Fruit fly (Drosophila melanogaster) whole organism, embryonic: ENCODE results near the gene Dyrk3.
A peak's percentile ranks its signal among the peaks of the same experiment; 100 is the strongest.

Experiments used
- CG10147 ChIP-seq: fragments of 200-800 bp; sonication (Bioruptor generic); optimal IDR thresholded peaks from 2 replicates; lab custom pipeline; 2019; ENCODE audit warnings: missing biosample characterization, mild to moderate bottlenecking, missing genetic modification characterization, moderate library complexity
- CG10565 ChIP-seq: fragments of 200-800 bp; sonication (Bioruptor generic); optimal IDR thresholded peaks from 3 replicates; lab custom pipeline; 2016; ENCODE audit warnings: missing biosample characterization, mild to moderate bottlenecking, missing genetic modification characterization
- CG10959 ChIP-seq: fragments of 200-800 bp; sonication (Bioruptor generic); IDR thresholded peaks from 2 replicates; pipeline ENCODE4 v1.3.6; 2022; ENCODE audit warnings: missing biosample characterization, missing genetic modification characterization
- CG11723 ChIP-seq: fragments of 200-800 bp; sonication (Bioruptor generic); optimal IDR thresholded peaks from 2 replicates; lab custom pipeline; 2017; ENCODE audit warnings: missing biosample characterization, mild to moderate bottlenecking, missing genetic modification characterization
- CG12659 ChIP-seq: fragments of 200-800 bp; sonication (Bioruptor generic); optimal IDR thresholded peaks from 3 replicates; lab custom pipeline; 2017; ENCODE audit warnings: mild to moderate bottlenecking, missing biosample characterization, missing genetic modification reagents, missing genetic modification characterization
- CG12744 ChIP-seq: fragments of 200-800 bp; sonication (Bioruptor generic); optimal IDR thresholded peaks from 2 replicates; lab custom pipeline; 2016; ENCODE audit warnings: missing biosample characterization, missing genetic modification characterization
- CG14710 ChIP-seq: fragments of 200-800 bp; sonication (Bioruptor generic); optimal IDR thresholded peaks from 3 replicates; lab custom pipeline; 2019; ENCODE audit warnings: missing biosample characterization, mild to moderate bottlenecking, missing genetic modification characterization, moderate library complexity
- CG15601 ChIP-seq: fragments of 200-800 bp; sonication (Bioruptor generic); optimal IDR thresholded peaks from 3 replicates; lab custom pipeline; 2019; ENCODE audit warnings: missing biosample characterization, mild to moderate bottlenecking, missing genetic modification characterization, moderate library complexity
- CG16813 ChIP-seq: fragments of 200-800 bp; sonication (Bioruptor generic); IDR thresholded peaks from 3 replicates; pipeline ENCODE4 v1.3.6; 2022; ENCODE audit warnings: missing biosample characterization, missing genetic modification characterization; ENCODE audit not compliant: partially characterized antibody
- CG17359 ChIP-seq: fragments of 200-800 bp; sonication (Bioruptor generic); optimal IDR thresholded peaks from 3 replicates; lab custom pipeline; 2018; ENCODE audit warnings: missing biosample characterization, mild to moderate bottlenecking, missing genetic modification characterization, moderate library complexity
- CG17802 ChIP-seq: fragments of 200-800 bp; sonication (Bioruptor generic); optimal IDR thresholded peaks from 2 replicates; lab custom pipeline; 2018; ENCODE audit warnings: missing biosample characterization, mild to moderate bottlenecking, missing genetic modification characterization, moderate library complexity
- CG2199 ChIP-seq: fragments of 200-800 bp; sonication (Bioruptor generic); IDR thresholded peaks from 3 replicates; pipeline ENCODE4 v1.3.6; 2022; ENCODE audit warnings: missing biosample characterization, missing genetic modification characterization
- CG2875 ChIP-seq: fragments of 200-800 bp; sonication (Bioruptor generic); optimal IDR thresholded peaks from 2 replicates; lab custom pipeline; 2017; ENCODE audit warnings: missing biosample characterization, mild to moderate bottlenecking, missing genetic modification characterization, missing genetic modification reagents
- CG32767 ChIP-seq: fragments of 200-800 bp; sonication (Bioruptor generic); IDR thresholded peaks from 2 replicates; pipeline ENCODE4 v1.3.6; 2022; ENCODE audit warnings: missing biosample characterization, missing genetic modification characterization
- CG33557 ChIP-seq: fragments of 200-800 bp; sonication (Bioruptor generic); optimal IDR thresholded peaks from 2 replicates; lab custom pipeline; 2019; ENCODE audit warnings: missing biosample characterization, mild to moderate bottlenecking, missing genetic modification characterization, moderate library complexity
- CG34376 ChIP-seq: fragments of 200-800 bp; sonication (Bioruptor generic); optimal IDR thresholded peaks from 2 replicates; lab custom pipeline; 2018; ENCODE audit warnings: missing biosample characterization, mild to moderate bottlenecking, missing genetic modification characterization
- CG34422 ChIP-seq: fragments of 200-800 bp; sonication (Bioruptor generic); IDR thresholded peaks from 3 replicates; pipeline ENCODE4 v1.3.6; 2022; ENCODE audit warnings: missing biosample characterization, missing genetic modification characterization
- CG5180 ChIP-seq: fragments of 200-800 bp; sonication (Bioruptor generic); optimal IDR thresholded peaks from 3 replicates; lab custom pipeline; 2017; ENCODE audit warnings: missing biosample characterization, missing genetic modification characterization, mild to moderate bottlenecking, moderate library complexity, missing genetic modification reagents
- CG6272 ChIP-seq: fragments of 200-800 bp; sonication (Bioruptor generic); IDR thresholded peaks from 2 replicates; pipeline ENCODE4 v1.3.6; 2022; ENCODE audit warnings: missing biosample characterization, missing genetic modification characterization
- CG7839 ChIP-seq: fragments of 200-800 bp; sonication (Bioruptor generic); optimal IDR thresholded peaks from 3 replicates; lab custom pipeline; 2018; ENCODE audit warnings: missing biosample characterization, mild to moderate bottlenecking, missing genetic modification characterization, moderate library complexity
- CG9797 ChIP-seq: fragments of 200-800 bp; sonication (Bioruptor generic); optimal IDR thresholded peaks from 3 replicates; lab custom pipeline; 2018; ENCODE audit warnings: missing biosample characterization, mild to moderate bottlenecking, missing genetic modification characterization
- CG9817 ChIP-seq: fragments of 200-800 bp; sonication (Bioruptor generic); optimal IDR thresholded peaks from 2 replicates; lab custom pipeline; 2018; ENCODE audit warnings: missing biosample characterization, mild to moderate bottlenecking, missing genetic modification characterization, moderate library complexity
- D19A ChIP-seq: fragments of 200-800 bp; optimal IDR thresholded peaks from 3 replicates; lab custom pipeline; 2019; ENCODE audit warnings: missing biosample characterization, mild to moderate bottlenecking, missing genetic modification characterization, moderate library complexity
- Ets65A ChIP-seq: fragments of 200-800 bp; sonication (Bioruptor generic); peaks from one replicate; lab custom pipeline; 2016; ENCODE audit warnings: missing biosample characterization, missing genetic modification characterization
- GATAe ChIP-seq: fragments of 200-800 bp; sonication (Bioruptor generic); conservative IDR thresholded peaks from 2 replicates; pipeline ENCODE4 v1.3.6; 2022; ENCODE audit warnings: missing biosample characterization, missing genetic modification characterization
- Hmr ChIP-seq: fragments of 200-800 bp; sonication (Bioruptor generic); optimal IDR thresholded peaks from 3 replicates; lab custom pipeline; 2017; ENCODE audit warnings: mild to moderate bottlenecking, missing biosample characterization, missing genetic modification reagents, missing genetic modification characterization
- MBD-R2 ChIP-seq: fragments of 200-800 bp; sonication (Bioruptor generic); IDR thresholded peaks from 2 replicates; pipeline ENCODE4 v1.3.6; 2022; ENCODE audit warnings: missing biosample characterization, missing genetic modification characterization
- Med ChIP-seq: fragments of 200-800 bp; sonication (Bioruptor generic); peaks from one replicate; lab custom pipeline; 2016; ENCODE audit warnings: missing biosample characterization, missing genetic modification characterization, mild to moderate bottlenecking, inconsistent platforms, moderate library complexity
- Optix ChIP-seq: fragments of 200-800 bp; sonication (Bioruptor generic); IDR thresholded peaks from 3 replicates; pipeline ENCODE4 v1.3.6; 2022; ENCODE audit warnings: missing biosample characterization, missing genetic modification characterization
- Rx ChIP-seq: fragments of 200-800 bp; sonication (Bioruptor generic); IDR thresholded peaks from 2 replicates; pipeline ENCODE4 v1.3.6; 2022; ENCODE audit warnings: missing biosample characterization, missing genetic modification characterization
- Stat92E ChIP-seq, 3 experiments: fragments of >200 bp in 2 of 3; fragments of 200-800 bp in 1 of 3; sonication (Bioruptor generic) in 1 of 3; optimal IDR thresholded peaks; 2 replicates each; lab custom pipeline; 2017 to 2019; ENCODE audit warnings: missing biosample characterization in 3 of 3, missing genetic modification characterization in 3 of 3, mild to moderate bottlenecking in 1 of 3, moderate library complexity in 1 of 3
- bbx ChIP-seq: fragments of 200-800 bp; sonication (Bioruptor generic); IDR thresholded peaks from 2 replicates; pipeline ENCODE4 v1.3.6; 2022; ENCODE audit warnings: missing biosample characterization, missing genetic modification characterization; ENCODE audit not compliant: partially characterized antibody
- chm ChIP-seq: fragments of 200-800 bp; sonication (Bioruptor generic); IDR thresholded peaks from 2 replicates; pipeline ENCODE4 v1.3.6; 2022; ENCODE audit warnings: missing biosample characterization, missing genetic modification characterization
- crol ChIP-seq: fragments of 200-800 bp; sonication (Bioruptor generic); IDR thresholded peaks from 2 replicates; pipeline ENCODE4 v1.3.6; 2022; ENCODE audit warnings: missing biosample characterization, missing genetic modification characterization
- dpn ChIP-seq, 2 experiments: fragments of 200-800 bp; sonication (Bioruptor generic); optimal IDR thresholded peaks; 3 replicates each; lab custom pipeline; 2016; ENCODE audit warnings: missing biosample characterization in 2 of 2, missing genetic modification characterization in 2 of 2
- esg ChIP-seq: fragments of 200-800 bp; sonication (Bioruptor generic); conservative IDR thresholded peaks from 2 replicates; pipeline ENCODE4 v1.3.6; 2022; ENCODE audit warnings: missing biosample characterization, missing genetic modification characterization
- gfzf ChIP-seq: fragments of 200-800 bp; sonication (Bioruptor generic); optimal IDR thresholded peaks from 2 replicates; lab custom pipeline; 2016; ENCODE audit warnings: missing biosample characterization, mild to moderate bottlenecking, missing genetic modification characterization, moderate library complexity
- grau ChIP-seq: fragments of 200-800 bp; optimal IDR thresholded peaks from 3 replicates; lab custom pipeline; 2019; ENCODE audit warnings: missing biosample characterization, mild to moderate bottlenecking, missing genetic modification characterization, moderate library complexity
- gsb ChIP-seq: fragments of 200-800 bp; sonication (Bioruptor generic); IDR thresholded peaks from 2 replicates; pipeline ENCODE4 v1.3.6; 2022; ENCODE audit warnings: missing biosample characterization, missing genetic modification characterization
- ind ChIP-seq: fragments of 200-800 bp; sonication (Bioruptor generic); optimal IDR thresholded peaks from 3 replicates; lab custom pipeline; 2016; ENCODE audit warnings: missing biosample characterization, missing genetic modification characterization
- jing ChIP-seq: fragments of 200-800 bp; sonication (Bioruptor generic); optimal IDR thresholded peaks from 2 replicates; lab custom pipeline; 2018; ENCODE audit warnings: missing biosample characterization, mild to moderate bottlenecking, missing genetic modification characterization
- luna ChIP-seq: fragments of 200-800 bp; sonication (Bioruptor generic); optimal IDR thresholded peaks from 2 replicates; lab custom pipeline; 2016; ENCODE audit warnings: missing biosample characterization, missing genetic modification characterization
- mld ChIP-seq: fragments of 200-800 bp; sonication (Bioruptor generic); IDR thresholded peaks from 3 replicates; pipeline ENCODE4 v1.3.6; 2022; ENCODE audit warnings: missing biosample characterization, missing genetic modification characterization; ENCODE audit not compliant: partially characterized antibody
- ranshi ChIP-seq: fragments of 200-800 bp; sonication (Bioruptor generic); IDR thresholded peaks from 2 replicates; pipeline ENCODE4 v1.3.6; 2022; ENCODE audit warnings: missing biosample characterization, missing genetic modification characterization
- ro ChIP-seq: fragments of 200-800 bp; sonication (Bioruptor generic); IDR thresholded peaks from 2 replicates; pipeline ENCODE4 v1.3.6; 2022; ENCODE audit warnings: missing biosample characterization, missing genetic modification characterization
- salm ChIP-seq: fragments of 200-800 bp; sonication (Bioruptor generic); optimal IDR thresholded peaks from 2 replicates; lab custom pipeline; 2018; ENCODE audit warnings: missing biosample characterization, mild to moderate bottlenecking, missing genetic modification characterization
- slou ChIP-seq: fragments of 200-800 bp; sonication (Bioruptor generic); optimal IDR thresholded peaks from 3 replicates; lab custom pipeline; 2016; ENCODE audit warnings: missing biosample characterization, missing genetic modification characterization
- sob ChIP-seq: fragments of 200-800 bp; sonication (Bioruptor generic); IDR thresholded peaks from 2 replicates; pipeline ENCODE4 v1.3.6; 2022; ENCODE audit warnings: missing biosample characterization, missing genetic modification characterization
- toy ChIP-seq: fragments of 200-800 bp; sonication (Bioruptor generic); IDR thresholded peaks from 2 replicates; pipeline ENCODE4 v1.3.6; 2022; ENCODE audit warnings: missing biosample characterization, missing genetic modification characterization
- z ChIP-seq: fragments of 200-800 bp; sonication (Bioruptor generic); IDR thresholded peaks from 3 replicates; pipeline ENCODE4 v1.3.6; 2022; ENCODE audit warnings: missing biosample characterization, missing genetic modification characterization
- zen ChIP-seq: fragments of 200-800 bp; sonication (Bioruptor generic); optimal IDR thresholded peaks from 3 replicates; lab custom pipeline; 2018; ENCODE audit warnings: missing biosample characterization, mild to moderate bottlenecking, missing genetic modification characterization, moderate library complexity

Dyrk3 gene

dm6 chr4:1230564-1230964 lies at the start of gene Dyrk3, which contains the start of gene Cadps (continued):
- no peak for TF ChIP-seq CG6272
- TF ChIP-seq CG15601, result no peak
- TF ChIP-seq CG9797 (GFP tag; lab: Kevin White, UChicago), result peak; percentile 55
- TF ChIP-seq CG2199 (GFP tag; lab: Robert Waterston, UW), result peak; percentile 81; the same call in 1 of the 3 replicates
- no peak for TF ChIP-seq zen (tag; lab: Kevin White, UChicago)
- no peak for TF ChIP-seq CG12744 (GFP tag; lab: Kevin White, UChicago)
- peak; percentile 60 for TF ChIP-seq CG12659
- no peak for TF ChIP-seq CG17359 (tag; lab: Kevin White, UChicago)
- peak; percentile 93 for TF ChIP-seq CG11723 (GFP tag; lab: Kevin White, UChicago)
- no peak for TF ChIP-seq jing (GFP tag; lab: Kevin White, UChicago)
- no peak for TF ChIP-seq ranshi (GFP tag; lab: Robert Waterston, UW)
- TF ChIP-seq CG9817 (tag; lab: Kevin White, UChicago), result no peak
- peak; percentile 44; the same call in 1 of the 2 replicates for TF ChIP-seq MBD-R2 (GFP tag; lab: Robert Waterston, UW)
- TF ChIP-seq toy (GFP tag; lab: Robert Waterston, UW), result no peak
- TF ChIP-seq CG34376 (GFP tag; lab: Kevin White, UChicago), result no peak
- TF ChIP-seq luna (GFP tag; lab: Kevin White, UChicago), result no peak
- no peak for TF ChIP-seq CG2875 (GFP tag; lab: Kevin White, UChicago)
- TF ChIP-seq Rx, result no peak
- no peak for TF ChIP-seq sob (GFP tag; lab: Robert Waterston, UW)
- TF ChIP-seq Hmr (GFP tag; lab: Kevin White, UChicago), result no peak
- TF ChIP-seq D19A (tag; lab: Kevin White, UChicago), result peak; percentile 48
- peak; percentile 97 for TF ChIP-seq CG17802 (tag; lab: Kevin White, UChicago)
- TF ChIP-seq z (GFP tag; lab: Robert Waterston, UW), result no peak
- no peak for TF ChIP-seq chm (GFP tag; lab: Robert Waterston, UW)
- TF ChIP-seq esg (GFP tag; lab: Robert Waterston, UW), result no peak
- TF ChIP-seq Optix (GFP tag; lab: Robert Waterston, UW), result no peak
- TF ChIP-seq GATAe (GFP tag; lab: Robert Waterston, UW), result no peak
- TF ChIP-seq CG10147 (GFP tag; lab: Kevin White, UChicago), result no peak
- no peak for TF ChIP-seq CG34422 (GFP tag; lab: Robert Waterston, UW)
- TF ChIP-seq CG14710 (tag; lab: Kevin White, UChicago), result peak; percentile 52
- no peak for TF ChIP-seq CG16813
- no peak; the same call in 1 of the 2 replicates for TF ChIP-seq CG32767 (GFP tag; lab: Robert Waterston, UW)
- no peak for TF ChIP-seq CG5180 (GFP tag; lab: Kevin White, UChicago)
- TF ChIP-seq CG10565 (GFP tag; lab: Kevin White, UChicago), result no peak
- no peak for TF ChIP-seq Stat92E (GFP tag; optimal IDR thresholded peaks at IDR 0.05; lab: Kevin White, UChicago)
- no peak for TF ChIP-seq CG10959
- no peak for TF ChIP-seq dpn (GFP tag; optimal IDR thresholded peaks at IDR 0.05; lab: Kevin White, UChicago)
- TF ChIP-seq CG7839 (tag; lab: Kevin White, UChicago), result no peak
- no peak for TF ChIP-seq ind (GFP tag; lab: Kevin White, UChicago)
- TF ChIP-seq grau (tag; lab: Kevin White, UChicago), result no peak
- TF ChIP-seq bbx (GFP tag; lab: Robert Waterston, UW), result no peak
- TF ChIP-seq Ets65A (GFP tag; lab: Kevin White, UChicago), result peak; percentile 93
- peak; percentile 87 for TF ChIP-seq Med (GFP tag; lab: Kevin White, UChicago)
- TF ChIP-seq gsb, result no peak
- TF ChIP-seq crol, result no peak
- TF ChIP-seq mld, result no peak
- TF ChIP-seq slou, result no peak
- TF ChIP-seq gfzf, result peak; percentile 74
- TF ChIP-seq ro (GFP tag; lab: Robert Waterston, UW), result no peak
- no peak for TF ChIP-seq salm (tag; lab: Kevin White, UChicago)
- TF ChIP-seq CG33557 (GFP tag; lab: Kevin White, UChicago), result no peak
